Worm (Caenorhabditis elegans) whole organism, mixed stage, embryonic: ENCODE measurements around the gene eol-1.

Source experiments
- M03D4.4 ChIP-seq: sonication (generic microtip); optimal IDR thresholded peaks from 2 replicates; lab custom pipeline; 2017; ENCODE audit warnings: mild to moderate bottlenecking, missing genetic modification characterization, missing compliant biosample characterization
- bed-3 ChIP-seq: fragments of 200-800 bp; sonication (Bioruptor generic); optimal IDR thresholded peaks from 3 replicates; lab custom pipeline; 2018; ENCODE audit warnings: mild to moderate bottlenecking, missing genetic modification characterization, moderate library complexity, missing compliant biosample characterization
- blmp-1 ChIP-seq: fragments of 150-350 bp; optimal IDR thresholded peaks from 2 replicates; lab custom pipeline; 2014; ENCODE audit warnings: missing biosample characterization, missing genetic modification characterization
- ceh-39 ChIP-seq: fragments of 150-350 bp; optimal IDR thresholded peaks from 2 replicates; lab custom pipeline; 2014; ENCODE audit warnings: missing biosample characterization, missing genetic modification characterization
- ceh-43 ChIP-seq: fragments of 200-800 bp; sonication (Bioruptor generic); optimal IDR thresholded peaks from 2 replicates; lab custom pipeline; 2018; ENCODE audit warnings: mild to moderate bottlenecking, missing genetic modification characterization, moderate library complexity, missing compliant biosample characterization
- ceh-83 ChIP-seq: fragments of 200-800 bp; sonication (Bioruptor generic); optimal IDR thresholded peaks from 2 replicates; lab custom pipeline; 2018; ENCODE audit warnings: mild to moderate bottlenecking, missing genetic modification characterization, missing compliant biosample characterization
- ces-1 ChIP-seq: fragments of 150-350 bp; optimal IDR thresholded peaks from 2 replicates; lab custom pipeline; 2014; ENCODE audit warnings: missing biosample characterization, missing genetic modification reagents, missing genetic modification characterization
- cnd-1 ChIP-seq: fragments of 200-800 bp; sonication (Bioruptor generic); optimal IDR thresholded peaks from 2 replicates; lab custom pipeline; 2018; ENCODE audit warnings: mild to moderate bottlenecking, missing genetic modification characterization, missing compliant biosample characterization
- drap-1 ChIP-seq: fragments of 200-800 bp; sonication (Bioruptor generic); optimal IDR thresholded peaks from 3 replicates; lab custom pipeline; 2018; ENCODE audit warnings: mild to moderate bottlenecking, missing genetic modification characterization, missing compliant biosample characterization
- elt-1 ChIP-seq: sonication (generic microtip); optimal IDR thresholded peaks from 2 replicates; lab custom pipeline; 2017; ENCODE audit warnings: missing genetic modification characterization, mild to moderate bottlenecking, missing compliant biosample characterization, antibody characterized with exemption, moderate library complexity, borderline replicate concordance; ENCODE audit not compliant: insufficient read depth
- elt-3 ChIP-seq: fragments of 150-350 bp; optimal IDR thresholded peaks from 2 replicates; lab custom pipeline; 2014; ENCODE audit warnings: missing biosample characterization, missing genetic modification characterization
- flh-1 ChIP-seq: fragments of 200-800 bp; sonication (Bioruptor generic); optimal IDR thresholded peaks from 2 replicates; lab custom pipeline; 2018; ENCODE audit warnings: mild to moderate bottlenecking, missing genetic modification characterization, moderate library complexity, missing compliant biosample characterization
- ham-2 ChIP-seq: fragments of 200-800 bp; sonication (Bioruptor generic); optimal IDR thresholded peaks from 2 replicates; lab custom pipeline; 2018; ENCODE audit warnings: mild to moderate bottlenecking, missing genetic modification characterization, missing compliant biosample characterization
- hlh-1 ChIP-seq: fragments of 150-350 bp; optimal IDR thresholded peaks from 2 replicates; lab custom pipeline; 2014; ENCODE audit warnings: missing biosample characterization, missing genetic modification reagents, missing genetic modification characterization
- lin-13 ChIP-seq: fragments of 150-350 bp; optimal IDR thresholded peaks from 2 replicates; lab custom pipeline; 2014; ENCODE audit warnings: missing biosample characterization, missing genetic modification characterization
- lin-32 ChIP-seq: fragments of 200-800 bp; sonication (Bioruptor generic); optimal IDR thresholded peaks from 2 replicates; lab custom pipeline; 2018; ENCODE audit warnings: mild to moderate bottlenecking, missing genetic modification characterization, missing compliant biosample characterization
- lsy-2 ChIP-seq: fragments of 150-350 bp; optimal IDR thresholded peaks from 2 replicates; lab custom pipeline; 2014; ENCODE audit warnings: missing biosample characterization, missing genetic modification characterization
- mab-5 ChIP-seq: fragments of 150-350 bp; optimal IDR thresholded peaks from 2 replicates; lab custom pipeline; 2014; ENCODE audit warnings: missing biosample characterization, missing genetic modification characterization
- mep-1 ChIP-seq: fragments of 150-350 bp; optimal IDR thresholded peaks from 2 replicates; lab custom pipeline; 2017; ENCODE audit warnings: missing biosample characterization, missing genetic modification reagents, missing genetic modification characterization, inconsistent platforms
- mls-2 ChIP-seq: sonication (generic microtip); optimal IDR thresholded peaks from 2 replicates; lab custom pipeline; 2016; ENCODE audit warnings: mild to moderate bottlenecking, missing genetic modification characterization, moderate library complexity, missing compliant biosample characterization
- nhr-12 ChIP-seq: fragments of 150-350 bp; optimal IDR thresholded peaks from 2 replicates; lab custom pipeline; 2014; ENCODE audit warnings: missing biosample characterization, missing genetic modification characterization
- nhr-2 ChIP-seq: fragments of 150-350 bp; optimal IDR thresholded peaks from 2 replicates; lab custom pipeline; 2014; ENCODE audit warnings: missing biosample characterization, missing genetic modification characterization
- nhr-237 ChIP-seq: fragments of 150-350 bp; optimal IDR thresholded peaks from 2 replicates; lab custom pipeline; 2014; ENCODE audit warnings: missing biosample characterization, missing genetic modification characterization
- nhr-28 ChIP-seq: fragments of 150-350 bp; optimal IDR thresholded peaks from 2 replicates; lab custom pipeline; 2014; ENCODE audit warnings: missing biosample characterization, missing genetic modification characterization
- nhr-76 ChIP-seq: sonication (generic microtip); optimal IDR thresholded peaks from 2 replicates; lab custom pipeline; 2017; ENCODE audit warnings: missing biosample characterization, missing genetic modification characterization
- pha-4 ChIP-seq: fragments of 150-350 bp; optimal IDR thresholded peaks from 2 replicates; lab custom pipeline; 2018; ENCODE audit warnings: missing biosample characterization, missing genetic modification reagents, missing genetic modification characterization
- sem-2 ChIP-seq: fragments of 200-800 bp; sonication (Bioruptor generic); optimal IDR thresholded peaks from 2 replicates; lab custom pipeline; 2018; ENCODE audit warnings: mild to moderate bottlenecking, missing genetic modification characterization, missing compliant biosample characterization
- snpc-4 ChIP-seq: fragments of 150-350 bp; optimal IDR thresholded peaks from 2 replicates; lab custom pipeline; 2014; ENCODE audit warnings: missing biosample characterization, missing genetic modification characterization
- sptf-1 ChIP-seq: sonication (generic microtip); optimal IDR thresholded peaks from 2 replicates; lab custom pipeline; 2017; ENCODE audit warnings: mild to moderate bottlenecking, missing genetic modification characterization, moderate library complexity, missing compliant biosample characterization
- tbx-8 ChIP-seq: fragments of 200-800 bp; sonication (Bioruptor generic); optimal IDR thresholded peaks from 2 replicates; lab custom pipeline; 2018; ENCODE audit warnings: mild to moderate bottlenecking, missing genetic modification characterization, moderate library complexity, missing compliant biosample characterization
- unc-120 ChIP-seq: sonication (generic microtip); optimal IDR thresholded peaks from 2 replicates; lab custom pipeline; 2017; ENCODE audit warnings: missing genetic modification characterization, missing compliant biosample characterization; ENCODE audit not compliant: poor library complexity, severe bottlenecking
- unc-39 ChIP-seq: fragments of 150-350 bp; optimal IDR thresholded peaks from 2 replicates; lab custom pipeline; 2014; ENCODE audit warnings: missing biosample characterization, missing genetic modification characterization
- unc-62 ChIP-seq: fragments of 150-350 bp; optimal IDR thresholded peaks from 2 replicates; lab custom pipeline; 2014; ENCODE audit warnings: missing biosample characterization, missing genetic modification reagents, missing genetic modification characterization
- zip-8 ChIP-seq: fragments of 150-350 bp; optimal IDR thresholded peaks from 2 replicates; lab custom pipeline; 2014; ENCODE audit warnings: missing biosample characterization, missing genetic modification characterization
- ztf-11 ChIP-seq: fragments of 150-350 bp; optimal IDR thresholded peaks from 2 replicates; lab custom pipeline; 2014; ENCODE audit warnings: missing biosample characterization, missing genetic modification characterization

The eol-1 gene

ce11 chrV:13984828-13985227 is 4.1 kb upstream of the eol-1 start, which contains the start of gene end-1:
TSS of gene end-1 (plus strand) at chrV:13985128.
- TF ChIP-seq ceh-39 (tag; lab: Kevin White, UChicago) (no peak), ceh-83 (GFP tag; lab: Kevin White, UChicago) (no peak), M03D4.4 (tag; lab: Kevin White, UChicago) (no peak), bed-3 (GFP tag; lab: Kevin White, UChicago) (no peak), ztf-11 (no peak), nhr-237 (tag; lab: Kevin White, UChicago) (no peak), sptf-1 (tag; lab: Kevin White, UChicago) (no peak), mab-5 (tag; lab: Kevin White, UChicago) (no peak), nhr-2 (tag; lab: Kevin White, UChicago) (no peak), lin-13 (no peak), hlh-1 (tag; lab: Kevin White, UChicago) (no peak)

ce11 chrV:13981677-13982076 is 970 bp upstream of the eol-1 start:
- TF ChIP-seq nhr-2 (tag; lab: Kevin White, UChicago) = no peak
- TF ChIP-seq lin-32 = no peak
- no peak for TF ChIP-seq mls-2 (tag; lab: Kevin White, UChicago)
- no peak for TF ChIP-seq hlh-1 (tag; lab: Kevin White, UChicago)
- no peak for TF ChIP-seq ztf-11
- no peak for TF ChIP-seq nhr-28
- no peak for TF ChIP-seq ceh-39 (tag; lab: Kevin White, UChicago)
- no peak for TF ChIP-seq nhr-12 (tag; lab: Kevin White, UChicago)
- TF ChIP-seq M03D4.4 (tag; lab: Kevin White, UChicago) = no peak

- TF ChIP-seq sptf-1 (tag; lab: Kevin White, UChicago) (no peak), blmp-1 (tag; lab: Kevin White, UChicago) (peak; percentile 79), elt-1 (tag; lab: Kevin White, UChicago) (peak; percentile 80), mep-1 (no peak)
Measured at ce11 chrV:13963279-13963976, 17.3 kb downstream of the eol-1 start, which contains the start of gene sao-1. TSS of gene sao-1 (plus strand) at chrV:13963926.

- TF ChIP-seq nhr-237 (tag; lab: Kevin White, UChicago) (no peak), bed-3 (GFP tag; lab: Kevin White, UChicago) (peak; percentile 70), flh-1 (GFP tag; lab: Kevin White, UChicago) (peak; percentile 64), ztf-11 (peak; percentile 59), elt-1 (tag; lab: Kevin White, UChicago) (peak; percentile 47), mls-2 (tag; lab: Kevin White, UChicago) (peak; percentile 84), sptf-1 (tag; lab: Kevin White, UChicago) (peak; percentile 92), unc-62 (GFP tag; lab: Kevin White, UChicago) (no peak), unc-39 (tag; lab: Kevin White, UChicago) (no peak), tbx-8 (GFP tag; lab: Kevin White, UChicago) (peak; percentile 64), blmp-1 (tag; lab: Kevin White, UChicago) (peak; percentile 52), mab-5 (tag; lab: Kevin White, UChicago) (peak; percentile 60), nhr-12 (tag; lab: Kevin White, UChicago) (no peak), drap-1 (GFP tag; lab: Kevin White, UChicago) (peak; percentile 81), nhr-28 (no peak), sem-2 (GFP tag; lab: Kevin White, UChicago) (peak; percentile 64), zip-8 (tag; lab: Kevin White, UChicago) (no peak), ham-2 (peak; percentile 60), ceh-39 (tag; lab: Kevin White, UChicago) (no peak), lin-32 (peak; percentile 41), hlh-1 (tag; lab: Kevin White, UChicago) (peak; percentile 26), M03D4.4 (tag; lab: Kevin White, UChicago) (peak; percentile 86), ceh-43 (peak; percentile 68), unc-120 (tag; lab: Kevin White, UChicago) (peak; percentile 91), lsy-2 (tag; lab: Kevin White, UChicago) (peak; percentile 37), ces-1 (GFP tag; lab: Kevin White, UChicago) (peak; percentile 40), nhr-2 (tag; lab: Kevin White, UChicago) (peak; percentile 24), lin-13 (peak; percentile 66), snpc-4 (no peak), cnd-1 (tag; lab: Kevin White, UChicago) (peak; percentile 77), elt-3 (tag; lab: Kevin White, UChicago) (peak; percentile 16), ceh-83 (GFP tag; lab: Kevin White, UChicago) (peak; percentile 79), pha-4 (tag; lab: Kevin White, UChicago) (peak; percentile 52), mep-1 (peak; percentile 79), nhr-76 (tag; lab: Kevin White, UChicago) (no peak)
Measured at ce11 chrV:13961927-13962419, 18.7 kb downstream of the eol-1 start, which contains the start of the genes algn-13 and R10D12.13. TSS of gene algn-13 (minus strand) at chrV:13961977. TSS of gene R10D12.13 (plus strand) at chrV:13962417.
